Worm (Caenorhabditis elegans): ENCODE results near the gene klp-4.

The klp-4 gene

ce11 chrX:3159542-3159941, 19.0 kb downstream of the klp-4 start, which contains the start of gene gcc-1 (continued):
- TF ChIP-seq R02D3.7 (tag; optimal IDR thresholded peaks at IDR 0.05) (peak; percentile 87), lin-11 (tag; optimal IDR thresholded peaks at IDR 0.05) (no peak), ztf-1 (GFP tag; conservative IDR thresholded peaks at IDR 0.05) (no peak), mdl-1 (tag; optimal IDR thresholded peaks at IDR 0.05) (no peak), nhr-237 (tag; optimal IDR thresholded peaks at IDR 0.05) (no peak), ztf-4 (tag; optimal IDR thresholded peaks at IDR 0.05) (no peak), nhr-129 (tag; optimal IDR thresholded peaks at IDR 0.05) (peak; percentile 51), mbf-1 (tag; optimal IDR thresholded peaks at IDR 0.05) (no peak), unc-62 (GFP tag; optimal IDR thresholded peaks at IDR 0.05) (no peak), mab-5 (tag; optimal IDR thresholded peaks at IDR 0.05) (no peak)

DNA sequence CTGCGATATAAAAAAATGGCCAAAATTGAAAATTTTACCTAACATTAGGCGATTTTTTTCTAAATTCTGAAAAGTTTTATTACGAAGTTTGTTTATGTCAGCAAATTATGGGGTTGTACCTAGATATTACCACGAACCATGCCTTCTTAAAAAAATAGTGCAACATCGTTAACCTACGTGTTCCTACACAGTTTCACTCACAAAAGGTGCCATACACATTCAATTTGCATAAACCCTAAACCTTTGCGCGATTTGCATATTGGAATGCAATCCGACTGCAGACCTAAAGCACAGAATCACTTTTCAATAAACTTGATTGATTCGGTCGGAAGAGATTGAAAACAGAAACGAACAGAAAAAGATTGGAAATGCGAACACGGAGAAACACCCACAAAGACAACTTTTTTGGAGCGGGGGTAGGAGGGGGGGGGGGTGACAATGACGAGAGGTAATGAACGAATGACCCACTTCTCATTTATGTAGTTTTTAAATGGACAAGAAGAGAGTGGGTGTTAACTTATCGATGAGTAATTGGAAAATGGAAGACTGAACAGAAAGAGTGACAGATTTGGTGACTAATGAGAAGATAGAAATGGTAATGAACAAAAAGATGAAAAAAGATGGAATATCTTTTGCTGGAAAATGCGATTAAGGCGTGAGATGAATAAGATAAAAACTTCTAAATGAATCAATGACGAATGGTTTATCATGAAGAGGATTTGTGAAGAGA, 22.3 kb downstream of the klp-4 start:
- TF ChIP-seq R02D3.7 (tag; optimal IDR thresholded peaks at IDR 0.05) (no peak), sma-3 (GFP tag; optimal IDR thresholded peaks at IDR 0.05) (peak; percentile 9), aly-2 (tag; optimal IDR thresholded peaks at IDR 0.05) (no peak), nhr-11 (tag; optimal IDR thresholded peaks at IDR 0.05) (no peak), fos-1 (tag; optimal IDR thresholded peaks at IDR 0.05) (peak; percentile 86), gmeb-1 (tag; optimal IDR thresholded peaks at IDR 0.05) (no peak)

- TF ChIP-seq fos-1 (tag; optimal IDR thresholded peaks at IDR 0.05) (peak; percentile 45), lin-13 (GFP tag; optimal IDR thresholded peaks at IDR 0.05) (no peak), peb-1 (tag; optimal IDR thresholded peaks at IDR 0.05) (no peak)
Observed at ce11 chrX:3155111-3155843, 23.2 kb downstream of the klp-4 start.

DNA sequence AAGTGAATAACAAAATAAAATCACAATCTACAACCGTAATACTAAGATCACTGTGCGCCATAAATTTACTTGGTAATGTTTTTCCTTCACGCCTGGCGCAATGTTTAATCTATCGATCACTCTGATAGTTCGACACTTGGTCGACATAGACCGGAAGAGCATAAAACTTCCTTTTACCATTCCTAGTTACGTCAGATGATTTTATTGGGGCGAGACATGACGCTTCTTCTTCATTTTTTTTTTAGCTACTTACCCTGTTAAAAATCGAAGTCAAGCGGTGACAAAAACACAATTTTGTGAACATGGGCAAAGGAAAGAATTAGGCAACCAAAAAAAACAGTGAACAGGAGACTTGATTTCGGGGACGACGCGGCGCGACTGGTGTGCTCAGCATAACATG, 23.9 kb downstream of the klp-4 start:
- no peak for TF ChIP-seq alr-1 (tag; optimal IDR thresholded peaks at IDR 0.05)
- TF ChIP-seq nhr-21 (tag; optimal IDR thresholded peaks at IDR 0.05), result no peak
- peak; percentile 1 for TF ChIP-seq crh-2 (tag; optimal IDR thresholded peaks at IDR 0.05)
- TF ChIP-seq sma-9 (GFP tag; optimal IDR thresholded peaks at IDR 0.05), result peak; percentile 34
- TF ChIP-seq sma-9 (tag; optimal IDR thresholded peaks at IDR 0.05), result no peak
- no peak for TF ChIP-seq aly-2 (tag; optimal IDR thresholded peaks at IDR 0.05)
- TF ChIP-seq nhr-25 (tag; optimal IDR thresholded peaks at IDR 0.05), result no peak
- TF ChIP-seq sma-3 (GFP tag; optimal IDR thresholded peaks at IDR 0.05), result no peak
- TF ChIP-seq nhr-23 (tag; optimal IDR thresholded peaks at IDR 0.05), result no peak
- peak; percentile 39 for TF ChIP-seq fos-1 (tag; optimal IDR thresholded peaks at IDR 0.05)
- no peak for TF ChIP-seq unc-55 (GFP tag; optimal IDR thresholded peaks at IDR 0.05)
- TF ChIP-seq elt-3 (tag; optimal IDR thresholded peaks at IDR 0.05), result no peak
- TF ChIP-seq C34F6.9 (tag; optimal IDR thresholded peaks at IDR 0.05), result no peak
- no peak for TF ChIP-seq nhr-11 (tag; optimal IDR thresholded peaks at IDR 0.05)
- no peak for TF ChIP-seq elt-1 (tag; optimal IDR thresholded peaks at IDR 0.05)
- no peak for TF ChIP-seq ceh-16 (tag; optimal IDR thresholded peaks at IDR 0.05)
- peak; percentile 59 for TF ChIP-seq nhr-129 (tag; optimal IDR thresholded peaks at IDR 0.05)

DNA sequence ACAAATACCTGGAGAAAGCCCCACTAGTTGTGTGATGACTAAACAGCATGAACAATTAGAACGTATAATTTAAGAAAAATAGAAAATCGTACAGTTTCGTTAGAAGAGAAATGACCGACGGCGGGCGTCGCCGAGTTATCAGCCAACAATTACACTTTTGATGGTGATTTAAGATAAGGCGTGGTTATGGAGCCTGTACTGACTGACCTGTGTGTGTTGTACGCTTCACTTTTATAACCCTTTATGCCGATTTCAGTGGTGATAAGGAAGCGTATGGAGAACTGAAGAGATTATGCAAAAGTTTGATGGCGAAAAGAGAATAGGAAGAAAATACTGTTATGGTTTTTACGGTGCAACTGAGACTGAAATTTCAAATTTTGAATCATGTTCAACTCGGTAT, 25.4 kb downstream of the klp-4 start:
- TF ChIP-seq F13H6.1 (tag; optimal IDR thresholded peaks at IDR 0.05) (peak; percentile 65), sma-3 (GFP tag; optimal IDR thresholded peaks at IDR 0.05) (peak; percentile 20), crh-2 (tag; optimal IDR thresholded peaks at IDR 0.05) (peak; percentile 46), ZK546.5 (tag; optimal IDR thresholded peaks at IDR 0.05) (no peak), fos-1 (tag; optimal IDR thresholded peaks at IDR 0.05) (peak; percentile 92), egl-27 (tag; optimal IDR thresholded peaks at IDR 0.05) (peak; percentile 6), sma-9 (GFP tag; optimal IDR thresholded peaks at IDR 0.05) (peak; percentile 63), sma-9 (tag; optimal IDR thresholded peaks at IDR 0.05) (no peak), peb-1 (tag; optimal IDR thresholded peaks at IDR 0.05) (no peak), nhr-77 (tag; optimal IDR thresholded peaks at IDR 0.05) (no peak), nhr-10 (tag; optimal IDR thresholded peaks at IDR 0.05) (no peak), nhr-23 (tag; optimal IDR thresholded peaks at IDR 0.05) (no peak), ztf-4 (tag; optimal IDR thresholded peaks at IDR 0.05) (no peak), nhr-129 (tag; optimal IDR thresholded peaks at IDR 0.05) (peak; percentile 5), elt-1 (tag; optimal IDR thresholded peaks at IDR 0.05) (no peak), nhr-25 (tag; optimal IDR thresholded peaks at IDR 0.05) (no peak), unc-55 (GFP tag; optimal IDR thresholded peaks at IDR 0.05) (no peak), snpc-4 (tag; optimal IDR thresholded peaks at IDR 0.05) (no peak), mdl-1 (tag; optimal IDR thresholded peaks at IDR 0.05) (no peak), ama-1 (optimal IDR thresholded peaks at IDR 0.05) (no peak), blmp-1 (tag; optimal IDR thresholded peaks at IDR 0.05; ENCODE audit: insufficient read depth) (no peak), nhr-6 (tag; optimal IDR thresholded peaks at IDR 0.05) (no peak)

Measured in whole organism, L2 larva.